Worm (Caenorhabditis elegans) whole organism, L1 larva: ENCODE data around the gene C43D7.8.

ENCODE experiments used
- ces-1 ChIP-seq: fragments of 150-350 bp; optimal IDR thresholded peaks from 2 replicates; lab custom pipeline; 2014; ENCODE audit warnings: missing biosample characterization, missing genetic modification reagents, missing genetic modification characterization
- egl-27 ChIP-seq, 2 experiments: fragments of 150-350 bp in 1 of 2; sonication (generic microtip); optimal IDR thresholded peaks; 3 replicates each; lab custom pipeline; 2017 to 2018; ENCODE audit warnings: missing biosample characterization in 2 of 2, missing genetic modification characterization in 2 of 2, missing genetic modification reagents in 2 of 2
- fkh-10 ChIP-seq: sonication (generic microtip); optimal IDR thresholded peaks from 2 replicates; lab custom pipeline; 2017; ENCODE audit warnings: missing biosample characterization, missing genetic modification reagents, missing genetic modification characterization
- lin-15B ChIP-seq: fragments of 150-350 bp; sonication (generic microtip); optimal IDR thresholded peaks from 3 replicates; lab custom pipeline; 2014; ENCODE audit warnings: missing biosample characterization, missing genetic modification characterization
- rnt-1 ChIP-seq: sonication (generic microtip); optimal IDR thresholded peaks from 2 replicates; lab custom pipeline; 2016; ENCODE audit warnings: mild to moderate bottlenecking, missing genetic modification characterization, moderate library complexity, missing compliant biosample characterization
- snu-23 ChIP-seq: sonication (generic microtip); optimal IDR thresholded peaks from 2 replicates; lab custom pipeline; 2016; ENCODE audit warnings: missing genetic modification characterization, missing compliant biosample characterization
- zag-1 ChIP-seq: fragments of 150-350 bp; optimal IDR thresholded peaks from 2 replicates; lab custom pipeline; 2014; ENCODE audit warnings: missing biosample characterization, missing genetic modification characterization

DNA sequence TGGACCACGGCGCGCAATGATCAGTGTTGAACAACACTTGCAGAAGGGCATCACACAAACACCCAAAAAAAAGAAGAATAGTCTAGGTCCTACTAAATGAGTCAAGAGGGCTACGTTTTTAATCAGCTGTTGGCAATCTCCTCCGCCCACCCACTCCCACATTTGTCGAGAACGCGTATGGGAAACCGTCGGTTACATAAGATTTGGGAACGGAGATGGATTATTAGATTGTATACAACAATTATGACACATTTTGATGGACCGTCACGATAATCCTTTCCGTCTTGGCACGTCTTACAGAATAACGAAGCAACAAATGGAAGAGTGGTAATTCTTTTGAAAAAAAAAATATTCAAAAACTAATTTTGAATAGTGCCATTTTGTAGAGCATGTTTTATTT, 25.4 kb downstream of the C43D7.8 start:
- TF ChIP-seq fkh-10 (no peak), egl-27 (tag; optimal IDR thresholded peaks at IDR 0.05; lab: Kevin White, UChicago) (no peak), lin-15B (tag; lab: Kevin White, UChicago) (no peak), ces-1 (GFP tag; lab: Kevin White, UChicago) (no peak), rnt-1 (no peak), snu-23 (GFP tag; lab: Kevin White, UChicago) (no peak), zag-1 (tag; lab: Kevin White, UChicago) (no peak)
